Fruit fly (Drosophila melanogaster): Measurements from ENCODE around the gene smp-30.

smp-30 gene

dm6 chr3R:14740658-14741191 is 10.3 kb downstream of the smp-30 start (continued):
- peak; percentile 73 for TF ChIP-seq zfh1 (GFP tag; IDR thresholded peaks at IDR 0.05)
- peak; percentile 86 for TF ChIP-seq Rfx (GFP tag; IDR thresholded peaks at IDR 0.05)
- TF ChIP-seq Med (GFP tag): peak; percentile 97
- TF ChIP-seq org-1 (GFP tag; optimal IDR thresholded peaks at IDR 0.05): peak; percentile 29
- TF ChIP-seq CG34376 (GFP tag; optimal IDR thresholded peaks at IDR 0.05): peak; percentile 75
- peak; percentile 75 for TF ChIP-seq CG9609 (GFP tag; optimal IDR thresholded peaks at IDR 0.05)
- peak; percentile 77 for TF ChIP-seq CG18619 (GFP tag; optimal IDR thresholded peaks at IDR 0.05)
- peak; percentile 52; the same call in 1 of the 2 replicates for TF ChIP-seq CG11085 (GFP tag; IDR thresholded peaks at IDR 0.05)
- TF ChIP-seq CG7271 (tag; optimal IDR thresholded peaks at IDR 0.05): no peak
- peak; percentile 36 for TF ChIP-seq CG31365 (tag; optimal IDR thresholded peaks at IDR 0.05)
- peak; percentile 50 for TF ChIP-seq CG18764 (GFP tag; optimal IDR thresholded peaks at IDR 0.05)
- peak; percentile 66; the same call in 1 of the 3 replicates for TF ChIP-seq CG34422 (GFP tag; IDR thresholded peaks at IDR 0.05)
- TF ChIP-seq CG15601 (tag; optimal IDR thresholded peaks at IDR 0.05): peak; percentile 31
- TF ChIP-seq gcm2 (GFP tag; optimal IDR thresholded peaks at IDR 0.05): peak; percentile 69
- peak; percentile 79 for TF ChIP-seq CG11247 (GFP tag; IDR thresholded peaks at IDR 0.05)
- TF ChIP-seq shn (GFP tag; optimal IDR thresholded peaks at IDR 0.05): peak; percentile 65
- TF ChIP-seq al (GFP tag; IDR thresholded peaks at IDR 0.05): peak; percentile 65; the same call in 1 of the 2 replicates
- TF ChIP-seq prd (optimal IDR thresholded peaks at IDR 0.05): no peak
- TF ChIP-seq prd (GFP tag; IDR thresholded peaks at IDR 0.05): peak; percentile 71; the same call in 2 of the 3 replicates
- TF ChIP-seq CG10431 (GFP tag; optimal IDR thresholded peaks at IDR 0.05): peak; percentile 14
- TF ChIP-seq HmgZ (tag; optimal IDR thresholded peaks at IDR 0.05): peak; percentile 94
- TF ChIP-seq CG8290 (GFP tag; optimal IDR thresholded peaks at IDR 0.05): peak; percentile 75
- TF ChIP-seq CG8290 (tag; optimal IDR thresholded peaks at IDR 0.05): peak; percentile 65 to 97
- peak; percentile 15; the same call in 1 of the 2 replicates for TF ChIP-seq toy (GFP tag; IDR thresholded peaks at IDR 0.05)
- peak; percentile 74 for TF ChIP-seq CG15514 (GFP tag; optimal IDR thresholded peaks at IDR 0.05)
- peak; percentile 24 for TF ChIP-seq Camta (GFP tag; optimal IDR thresholded peaks at IDR 0.05)
- TF ChIP-seq CG2202 (tag; optimal IDR thresholded peaks at IDR 0.05): peak; percentile 41
- no peak for TF ChIP-seq CG31388 (GFP tag; optimal IDR thresholded peaks at IDR 0.05)
- TF ChIP-seq CG10543 (GFP tag; optimal IDR thresholded peaks at IDR 0.05): peak; percentile 92
- TF ChIP-seq lola (GFP tag; optimal IDR thresholded peaks at IDR 0.05): peak in 1 of 3 experiments; percentile 14
- peak; percentile 61; the same call in 1 of the 2 replicates for TF ChIP-seq seq (GFP tag; IDR thresholded peaks at IDR 0.05)
- no peak for TF ChIP-seq CG8388 (GFP tag; optimal IDR thresholded peaks at IDR 0.05)
- TF ChIP-seq jumu (GFP tag; optimal IDR thresholded peaks at IDR 0.05): peak; percentile 86
- TF ChIP-seq CG8924 (tag; optimal IDR thresholded peaks at IDR 0.05): peak; percentile 46
- TF ChIP-seq CG2199 (GFP tag; IDR thresholded peaks at IDR 0.05): peak; percentile 94
- no peak for TF ChIP-seq CG2889 (GFP tag; IDR thresholded peaks at IDR 0.05)
- no peak for TF ChIP-seq CG13123 (GFP tag; optimal IDR thresholded peaks at IDR 0.05)
- peak; percentile 74 for TF ChIP-seq CG12155 (GFP tag; optimal IDR thresholded peaks at IDR 0.05)
- TF ChIP-seq CG12391 (tag; optimal IDR thresholded peaks at IDR 0.05): no peak
- peak; percentile 46 for TF ChIP-seq CG14014 (GFP tag; IDR thresholded peaks at IDR 0.05)
- TF ChIP-seq E2f1 (GFP tag; IDR thresholded peaks at IDR 0.05): peak; percentile 39
- TF ChIP-seq Dad (GFP tag; optimal IDR thresholded peaks at IDR 0.05): peak; percentile 44
- TF ChIP-seq HLHmδ (GFP tag; optimal IDR thresholded peaks at IDR 0.05): peak; percentile 92
- TF ChIP-seq ttk (GFP tag; IDR thresholded peaks at IDR 0.05): peak; percentile 85
- TF ChIP-seq CG32532 (GFP tag; IDR thresholded peaks at IDR 0.05): peak; percentile 75
- TF ChIP-seq nerfin-1 (tag; optimal IDR thresholded peaks at IDR 0.05): no peak
- 0 out of 2 replicates have a peak, but pooled peaks have one; percentile 36 for TF ChIP-seq CG17328 (GFP tag; IDR thresholded peaks at IDR 0.05)
- peak; percentile 76 for TF ChIP-seq CG7786 (GFP tag; optimal IDR thresholded peaks at IDR 0.05)
- peak; percentile 62 for TF ChIP-seq NfI (GFP tag; optimal IDR thresholded peaks at IDR 0.05)
- peak; percentile 56 for TF ChIP-seq CG7839 (tag; optimal IDR thresholded peaks at IDR 0.05)
- peak; percentile 2 for TF ChIP-seq CG15696 (tag; optimal IDR thresholded peaks at IDR 0.05)

All from whole organism, embryonic.